Fruit fly (Drosophila melanogaster) whole organism, wandering third instar larva: ENCODE data around the gene CG42374.

ENCODE experiments used
- Abd-B ChIP-seq: fragments of >200 bp; optimal IDR thresholded peaks from 2 replicates; lab custom pipeline; 2017; ENCODE audit warnings: missing biosample characterization, missing genetic modification characterization
- CG32264 ChIP-seq: fragments of 200-800 bp; sonication (Bioruptor generic); optimal IDR thresholded peaks from 2 replicates; lab custom pipeline; 2016; ENCODE audit warnings: missing biosample characterization, missing genetic modification characterization
- CG9705 ChIP-seq: fragments of 200-800 bp; sonication (Bioruptor generic); optimal IDR thresholded peaks from 2 replicates; lab custom pipeline; 2018; ENCODE audit warnings: missing biosample characterization, mild to moderate bottlenecking, missing genetic modification characterization
- CrebA ChIP-seq: fragments of 200-800 bp; sonication (Bioruptor generic); optimal IDR thresholded peaks from 2 replicates; lab custom pipeline; 2016; ENCODE audit warnings: missing biosample characterization, mild to moderate bottlenecking, missing genetic modification characterization, borderline replicate concordance
- Dfd ChIP-seq: fragments of >200 bp; optimal IDR thresholded peaks from 2 replicates; lab custom pipeline; 2017; ENCODE audit warnings: missing biosample characterization, missing genetic modification characterization
- Dif ChIP-seq: fragments of 200-275, 200-300 bp; sonication (Bioruptor generic); optimal IDR thresholded peaks from 2 replicates; lab custom pipeline; 2018; ENCODE audit warnings: missing biosample characterization, missing genetic modification characterization; ENCODE audit not compliant: partially characterized antibody
- GATAd ChIP-seq: sonication (Bioruptor generic); optimal IDR thresholded peaks from 2 replicates; lab custom pipeline; 2016; ENCODE audit warnings: missing biosample characterization, missing genetic modification characterization
- HLH106 ChIP-seq: fragments of 200-800 bp; optimal IDR thresholded peaks from 3 replicates; lab custom pipeline; 2019; ENCODE audit warnings: missing biosample characterization, mild to moderate bottlenecking, missing genetic modification characterization, moderate library complexity
- Hr78 ChIP-seq: fragments of >200 bp; optimal IDR thresholded peaks from 2 replicates; lab custom pipeline; 2017; ENCODE audit warnings: missing biosample characterization, missing genetic modification characterization
- Hr83 ChIP-seq: fragments of 200-300 bp; sonication (Bioruptor generic); optimal IDR thresholded peaks from 2 replicates; lab custom pipeline; 2016; ENCODE audit warnings: missing biosample characterization, mild to moderate bottlenecking, missing genetic modification characterization, moderate library complexity; ENCODE audit not compliant: poor library complexity, severe bottlenecking
- Jra ChIP-seq: sonication (Bioruptor generic); optimal IDR thresholded peaks from 2 replicates; lab custom pipeline; 2016; ENCODE audit warnings: missing biosample characterization, missing genetic modification characterization
- Mio ChIP-seq: sonication (Bioruptor generic); optimal IDR thresholded peaks from 2 replicates; lab custom pipeline; 2016; ENCODE audit warnings: missing biosample characterization, missing genetic modification characterization
- Myc ChIP-seq: fragments of >200 bp; optimal IDR thresholded peaks from 2 replicates; lab custom pipeline; 2017
- N ChIP-seq: fragments of >200 bp; optimal IDR thresholded peaks from 2 replicates; lab custom pipeline; 2018; ENCODE audit warnings: missing biosample characterization, missing external identifiers, missing genetic modification characterization
- OdsH ChIP-seq: fragments of 200-800 bp; sonication (Bioruptor generic); optimal IDR thresholded peaks from 2 replicates; lab custom pipeline; 2016; ENCODE audit warnings: missing biosample characterization, mild to moderate bottlenecking, missing genetic modification characterization
- Rel ChIP-seq, 2 experiments: fragments of 200-800 bp; sonication (Bioruptor generic) in 1 of 2; optimal IDR thresholded peaks; 2 replicates in 1 of 2; 3 replicates in 1 of 2; lab custom pipeline; 2016 to 2019; ENCODE audit warnings: mild to moderate bottlenecking in 2 of 2, missing biosample characterization in 2 of 2, missing genetic modification characterization in 2 of 2, moderate library complexity in 1 of 2
- Sp1 ChIP-seq: fragments of 200-800 bp; sonication (Bioruptor generic); optimal IDR thresholded peaks from 3 replicates; lab custom pipeline; 2019; ENCODE audit warnings: missing biosample characterization, mild to moderate bottlenecking, missing genetic modification characterization, moderate library complexity
- Vsx2 ChIP-seq: fragments of 200-300, 225-300 bp; sonication (Bioruptor generic); optimal IDR thresholded peaks from 2 replicates; lab custom pipeline; 2018; ENCODE audit warnings: missing biosample characterization, missing genetic modification characterization; ENCODE audit not compliant: partially characterized antibody
- br ChIP-seq: fragments of 200-800 bp; sonication (Bioruptor generic); optimal IDR thresholded peaks from 2 replicates; lab custom pipeline; 2016; ENCODE audit warnings: missing biosample characterization, missing genetic modification characterization
- brk ChIP-seq: fragments of 200-800 bp; sonication (Bioruptor generic); optimal IDR thresholded peaks from 2 replicates; lab custom pipeline; 2016; ENCODE audit warnings: missing biosample characterization, mild to moderate bottlenecking, missing genetic modification characterization
- dl ChIP-seq, 2 experiments: fragments of 175-275, 200-275 bp in 1 of 2; fragments of 200-275 bp in 1 of 2; sonication (Bioruptor generic); optimal IDR thresholded peaks; lab custom pipeline; 2018; ENCODE audit warnings: mild to moderate bottlenecking in 2 of 2, missing biosample characterization in 2 of 2, missing genetic modification characterization in 2 of 2, moderate library complexity in 2 of 2; ENCODE audit not compliant: partially characterized antibody in 2 of 2, insufficient read depth in 1 of 2
- dmrt93B ChIP-seq: fragments of 200-800 bp; sonication (Bioruptor generic); optimal IDR thresholded peaks from 2 replicates; lab custom pipeline; 2018; ENCODE audit warnings: missing biosample characterization, mild to moderate bottlenecking, missing genetic modification characterization
- dsf ChIP-seq: sonication (Bioruptor generic); optimal IDR thresholded peaks from 2 replicates; lab custom pipeline; 2016; ENCODE audit warnings: missing biosample characterization, missing genetic modification characterization, borderline replicate concordance
- ey ChIP-seq: fragments of 200-800 bp; sonication (Bioruptor generic); optimal IDR thresholded peaks from 2 replicates; lab custom pipeline; 2016; ENCODE audit warnings: missing biosample characterization, missing genetic modification characterization
- foxo ChIP-seq, 2 experiments: fragments of 200-800 bp; sonication (Bioruptor generic); optimal IDR thresholded peaks; 2 replicates in 1 of 2; 3 replicates in 1 of 2; lab custom pipeline; 2016 to 2017; ENCODE audit warnings: missing biosample characterization in 2 of 2, missing genetic modification characterization in 2 of 2
- fru ChIP-seq: fragments of 200-800 bp; sonication (Bioruptor generic); optimal IDR thresholded peaks from 3 replicates; lab custom pipeline; 2016; ENCODE audit warnings: missing biosample characterization, mild to moderate bottlenecking, missing genetic modification characterization
- h ChIP-seq: fragments of 200-800 bp; sonication (Bioruptor generic); optimal IDR thresholded peaks from 3 replicates; lab custom pipeline; 2016; ENCODE audit warnings: missing biosample characterization, mild to moderate bottlenecking, missing genetic modification characterization
- jim ChIP-seq: fragments of 175-275, 200-325 bp; sonication (Bioruptor generic); optimal IDR thresholded peaks from 2 replicates; lab custom pipeline; 2016; ENCODE audit warnings: missing biosample characterization, mild to moderate bottlenecking, missing genetic modification characterization
- pan ChIP-seq: fragments of >200 bp; optimal IDR thresholded peaks from 2 replicates; lab custom pipeline; 2017
- psq ChIP-seq: fragments of 200-800 bp; sonication (Bioruptor generic); optimal IDR thresholded peaks from 3 replicates; lab custom pipeline; 2017; ENCODE audit warnings: missing biosample characterization, mild to moderate bottlenecking, missing genetic modification characterization, moderate library complexity
- rgr ChIP-seq: fragments of 200-800 bp; sonication (Bioruptor generic); optimal IDR thresholded peaks from 3 replicates; lab custom pipeline; 2016; ENCODE audit warnings: missing biosample characterization, mild to moderate bottlenecking, missing genetic modification characterization
- sage ChIP-seq: fragments of 200-800 bp; sonication (Bioruptor generic); optimal IDR thresholded peaks from 2 replicates; lab custom pipeline; 2016; ENCODE audit warnings: missing biosample characterization, mild to moderate bottlenecking, missing genetic modification characterization
- sv ChIP-seq: fragments of 200-800 bp; sonication (Bioruptor generic); optimal IDR thresholded peaks from 3 replicates; lab custom pipeline; 2016; ENCODE audit warnings: missing biosample characterization, missing genetic modification characterization
- tai ChIP-seq: sonication (Bioruptor generic); optimal IDR thresholded peaks from 2 replicates; lab custom pipeline; 2016; ENCODE audit warnings: missing biosample characterization, missing genetic modification characterization
- usp ChIP-seq: fragments of >200 bp; optimal IDR thresholded peaks from 2 replicates; lab custom pipeline; 2017; ENCODE audit warnings: missing biosample characterization, missing genetic modification characterization

The CG42374 gene

dm6 chr3L:19264141-19264487 lies 548 bp downstream of the CG42374 start, which contains the start of gene Max (continued):
- TF ChIP-seq sv (GFP tag; lab: Kevin White, UChicago): no peak
- no peak for TF ChIP-seq pan
- no peak for TF ChIP-seq Hr78 (GFP tag; lab: Kevin White, UChicago)
- TF ChIP-seq CrebA: no peak
- no peak for TF ChIP-seq jim

DNA sequence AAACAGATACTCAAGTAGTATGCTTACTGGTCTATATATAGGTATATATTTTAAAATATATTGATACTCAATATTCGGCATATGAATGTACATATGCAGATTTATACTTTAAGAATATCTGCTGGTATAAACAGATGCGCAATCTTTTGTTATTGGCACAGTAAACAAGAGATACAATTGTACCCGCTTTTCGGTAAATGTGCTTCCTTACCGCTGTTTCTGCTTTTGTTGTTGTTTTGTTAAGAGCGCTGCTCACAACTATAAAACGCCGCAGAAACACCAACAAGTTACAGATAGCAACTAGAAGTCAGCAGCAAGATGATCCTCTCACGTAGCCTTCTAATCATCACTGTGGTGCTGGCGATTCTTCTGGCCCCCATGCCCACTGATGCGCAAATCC lies 2.2 kb downstream of the CG42374 start, which contains the start of gene CG45081:
CG45081 (plus strand) TSS at position 301 of the 400 bp plus-strand sequence.
- TF ChIP-seq br: no peak
- TF ChIP-seq rgr: peak; percentile 0
- TF ChIP-seq N: no peak

dm6 chr3L:19268720-19269401 lies 5.3 kb downstream of the CG42374 start, which contains the start of the genes Aldh7A1 and CG14085:
Gene Aldh7A1 (minus strand): TSS chr3L:19268913.
Gene CG14085 (plus strand): TSS chr3L:19269351.
- TF ChIP-seq CrebA: no peak
- TF ChIP-seq Rel (GFP tag; optimal IDR thresholded peaks at IDR 0.05; lab: Kevin White, UChicago): no peak
- peak; percentile 51 for TF ChIP-seq Rel (tag; optimal IDR thresholded peaks at IDR 0.05; lab: Kevin White, UChicago)
- no peak for TF ChIP-seq usp (GFP tag; lab: Kevin White, UChicago)
- TF ChIP-seq Mio: no peak
- peak; percentile 56 for TF ChIP-seq rgr
- no peak for TF ChIP-seq Abd-B (GFP tag; lab: Kevin White, UChicago)
- TF ChIP-seq tai (GFP tag; lab: Kevin White, UChicago): no peak
- TF ChIP-seq sv (GFP tag; lab: Kevin White, UChicago): no peak
- peak; percentile 25 for TF ChIP-seq br
- no peak for TF ChIP-seq dmrt93B (GFP tag; lab: Kevin White, UChicago)
- TF ChIP-seq foxo (GFP tag; optimal IDR thresholded peaks at IDR 0.05; lab: Kevin White, UChicago): peak in 1 of 2 experiments; percentile 23
- TF ChIP-seq psq (GFP tag; lab: Kevin White, UChicago): no peak
- peak; percentile 65 for TF ChIP-seq GATAd (GFP tag; lab: Kevin White, UChicago)
- TF ChIP-seq CG9705 (GFP tag; lab: Kevin White, UChicago): no peak
- peak; percentile 59 for TF ChIP-seq Dif
- no peak for TF ChIP-seq N
- peak; percentile 10 for TF ChIP-seq fru
- TF ChIP-seq OdsH (GFP tag; lab: Kevin White, UChicago): no peak
- peak; percentile 48 for TF ChIP-seq h (GFP tag; lab: Kevin White, UChicago)
- no peak for TF ChIP-seq jim
- no peak for TF ChIP-seq Myc (lab: Kevin White, UChicago)
- TF ChIP-seq sage (GFP tag; lab: Kevin White, UChicago): no peak

DNA sequence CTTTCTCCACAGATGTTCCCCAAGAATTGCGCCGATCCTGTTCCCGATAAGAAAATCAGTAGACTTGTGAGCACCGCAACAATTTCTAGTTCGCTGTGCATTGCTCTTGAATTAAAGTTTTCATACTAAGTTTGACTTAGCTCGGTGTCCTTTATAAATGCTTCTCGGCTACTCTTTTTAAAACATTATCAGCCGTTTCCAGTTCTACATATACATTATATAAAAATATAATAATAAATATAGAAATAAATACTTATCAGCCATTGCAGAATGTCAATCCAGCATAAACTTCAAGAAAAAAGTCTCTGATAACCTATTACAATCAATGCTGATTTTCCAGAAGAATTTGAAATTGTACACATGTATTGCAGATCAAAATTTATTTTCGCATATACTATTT lies 7.0 kb downstream of the CG42374 start, which contains the start of gene CG14088:
CG14088 (minus strand) TSS at position 101 of the 400 bp plus-strand sequence.
- TF ChIP-seq Sp1 (GFP tag; lab: Kevin White, UChicago): no peak
- no peak for TF ChIP-seq ey (GFP tag; lab: Kevin White, UChicago)
- no peak for TF ChIP-seq Dfd (GFP tag; lab: Kevin White, UChicago)
- TF ChIP-seq fru: no peak
- no peak for TF ChIP-seq brk
- TF ChIP-seq sv (GFP tag; lab: Kevin White, UChicago): no peak
- TF ChIP-seq dsf (GFP tag; lab: Kevin White, UChicago): no peak

- TF ChIP-seq Hr83 (GFP tag; lab: Kevin White, UChicago) (no peak), psq (GFP tag; lab: Kevin White, UChicago) (no peak), CrebA (no peak), CG9705 (GFP tag; lab: Kevin White, UChicago) (no peak), usp (GFP tag; lab: Kevin White, UChicago) (no peak), CG32264 (GFP tag; lab: Kevin White, UChicago) (no peak), Abd-B (GFP tag; lab: Kevin White, UChicago) (no peak), pan (no peak), N (no peak), Jra (GFP tag; lab: Kevin White, UChicago) (no peak), sv (GFP tag; lab: Kevin White, UChicago) (no peak), Myc (lab: Kevin White, UChicago) (no peak), OdsH (GFP tag; lab: Kevin White, UChicago) (no peak), tai (GFP tag; lab: Kevin White, UChicago) (no peak), HLH106 (no peak), dl (GFP tag; optimal IDR thresholded peaks at IDR 0.05; lab: Kevin White, UChicago; ENCODE audit: insufficient read depth in 1 of 2, partially characterized antibody in 2 of 2) (no peak), rgr (no peak), Hr78 (GFP tag; lab: Kevin White, UChicago) (no peak), Vsx2 (no peak)
- TF ChIP-seq, all 38 proteins: peak for 0
Observed at dm6 chr3L:19275491-19275890, 11.9 kb downstream of the CG42374 start, which contains the start of gene CG14086. Gene CG14086 (plus strand): TSS chr3L:19275791.
